Fruit fly (Drosophila melanogaster): Measurements from ENCODE around the gene Polr2B.

dm6 chr3R:14098527-14099109 is 27.0 kb upstream of the Polr2B start:
- TF ChIP-seq CG7372 (GFP tag; IDR thresholded peaks at IDR 0.05): peak; percentile 54
- no peak for TF ChIP-seq CG1529 (GFP tag; optimal IDR thresholded peaks at IDR 0.05)
- TF ChIP-seq CG9817 (tag; optimal IDR thresholded peaks at IDR 0.05): no peak
- TF ChIP-seq klu (GFP tag; IDR thresholded peaks at IDR 0.05): no peak
- TF ChIP-seq lola (GFP tag; optimal IDR thresholded peaks at IDR 0.05): no peak
- peak; percentile 8 for TF ChIP-seq CG34376 (GFP tag; optimal IDR thresholded peaks at IDR 0.05)
- 0 out of 2 replicates have a peak, but pooled peaks have one; percentile 20 for TF ChIP-seq sob (GFP tag; IDR thresholded peaks at IDR 0.05)
- TF ChIP-seq Gug (GFP tag; IDR thresholded peaks at IDR 0.05): no peak
- no peak for TF ChIP-seq Ssrp (tag; optimal IDR thresholded peaks at IDR 0.05)
- TF ChIP-seq CG17361 (GFP tag; IDR thresholded peaks at IDR 0.05): 0 out of 3 replicates have a peak, but pooled peaks have one; percentile 7
- no peak for TF ChIP-seq Elba2 (GFP tag; optimal IDR thresholded peaks at IDR 0.05)
- no peak for TF ChIP-seq vfl (GFP tag; optimal IDR thresholded peaks at IDR 0.05)

Measured in whole organism, embryonic.